Fruit fly (Drosophila melanogaster) whole organism, embryonic: ENCODE measurements around the gene CG32295.

Source experiments
- Atf3 ChIP-seq: fragments of 200-800 bp; sonication (Bioruptor generic); optimal IDR thresholded peaks from 3 replicates; lab custom pipeline; 2016; ENCODE audit warnings: missing biosample characterization, missing genetic modification characterization
- Bdp1 ChIP-seq: fragments of 200-800 bp; sonication (Bioruptor generic); optimal IDR thresholded peaks from 3 replicates; lab custom pipeline; 2016; ENCODE audit warnings: missing biosample characterization, missing genetic modification characterization
- CG11504 ChIP-seq: fragments of 200-800 bp; sonication (Bioruptor generic); optimal IDR thresholded peaks from 3 replicates; lab custom pipeline; 2019; ENCODE audit warnings: missing biosample characterization, mild to moderate bottlenecking, missing genetic modification characterization, moderate library complexity
- CG11696 ChIP-seq: fragments of 200-800 bp; sonication (Bioruptor generic); IDR thresholded peaks from 2 replicates; pipeline ENCODE4 v1.3.6; 2022; ENCODE audit warnings: missing biosample characterization, missing genetic modification characterization
- CG12155 ChIP-seq: fragments of 200-800 bp; sonication (Bioruptor generic); optimal IDR thresholded peaks from 3 replicates; lab custom pipeline; 2016; ENCODE audit warnings: missing biosample characterization, missing genetic modification characterization
- CG15696 ChIP-seq: fragments of 200-800 bp; sonication (Bioruptor generic); optimal IDR thresholded peaks from 2 replicates; lab custom pipeline; 2019; ENCODE audit warnings: missing biosample characterization, mild to moderate bottlenecking, missing genetic modification characterization, moderate library complexity
- CG16815 ChIP-seq: fragments of 200-800 bp; sonication (Bioruptor generic); optimal IDR thresholded peaks from 3 replicates; lab custom pipeline; 2017; ENCODE audit warnings: missing biosample characterization, mild to moderate bottlenecking, missing genetic modification characterization
- CG17385 ChIP-seq: fragments of 200-800 bp; sonication (Bioruptor generic); optimal IDR thresholded peaks from 3 replicates; lab custom pipeline; 2018; ENCODE audit warnings: missing biosample characterization, mild to moderate bottlenecking, missing genetic modification characterization
- CG18262 ChIP-seq: fragments of 200-800 bp; optimal IDR thresholded peaks from 3 replicates; lab custom pipeline; 2019; ENCODE audit warnings: missing biosample characterization, mild to moderate bottlenecking, missing genetic modification characterization, moderate library complexity
- CG2199 ChIP-seq: fragments of 200-800 bp; sonication (Bioruptor generic); IDR thresholded peaks from 3 replicates; pipeline ENCODE4 v1.3.6; 2022; ENCODE audit warnings: missing biosample characterization, missing genetic modification characterization
- CG2889 ChIP-seq: fragments of 200-800 bp; sonication (Bioruptor generic); IDR thresholded peaks from 3 replicates; pipeline ENCODE4 v1.3.6; 2022; ENCODE audit warnings: missing biosample characterization, missing genetic modification characterization
- CG34422 ChIP-seq: fragments of 200-800 bp; sonication (Bioruptor generic); IDR thresholded peaks from 3 replicates; pipeline ENCODE4 v1.3.6; 2022; ENCODE audit warnings: missing biosample characterization, missing genetic modification characterization
- CG4282 ChIP-seq: fragments of 200-800 bp; sonication (Bioruptor generic); optimal IDR thresholded peaks from 2 replicates; lab custom pipeline; 2016; ENCODE audit warnings: missing biosample characterization, missing genetic modification characterization
- CG43689 ChIP-seq: fragments of 200-800 bp; sonication (Bioruptor generic); IDR thresholded peaks from 2 replicates; pipeline ENCODE4 v1.3.6; 2022; ENCODE audit warnings: missing biosample characterization, missing genetic modification characterization
- CG4820 ChIP-seq: fragments of 200-800 bp; sonication (Bioruptor generic); optimal IDR thresholded peaks from 3 replicates; lab custom pipeline; 2016; ENCODE audit warnings: missing biosample characterization, missing genetic modification characterization
- CG6854 ChIP-seq: fragments of 200-800 bp; sonication (Bioruptor generic); optimal IDR thresholded peaks from 3 replicates; lab custom pipeline; 2017; ENCODE audit warnings: missing biosample characterization, mild to moderate bottlenecking, missing genetic modification characterization
- CG7357 ChIP-seq: fragments of 200-800 bp; sonication (Bioruptor generic); IDR thresholded peaks from 3 replicates; pipeline ENCODE4 v1.3.6; 2022; ENCODE audit warnings: missing biosample characterization, missing genetic modification characterization
- CG7556 ChIP-seq: fragments of 200-800 bp; sonication (Bioruptor generic); optimal IDR thresholded peaks from 2 replicates; lab custom pipeline; 2017; ENCODE audit warnings: missing biosample characterization, mild to moderate bottlenecking, missing genetic modification characterization
- CG8359 ChIP-seq: fragments of 200-800 bp; sonication (Bioruptor generic); optimal IDR thresholded peaks from 2 replicates; lab custom pipeline; 2017; ENCODE audit warnings: missing biosample characterization, mild to moderate bottlenecking, missing genetic modification characterization, borderline replicate concordance
- CG8388 ChIP-seq: fragments of 200-800 bp; sonication (Bioruptor generic); optimal IDR thresholded peaks from 2 replicates; lab custom pipeline; 2019; ENCODE audit warnings: missing biosample characterization, mild to moderate bottlenecking, missing genetic modification characterization, moderate library complexity
- CG9876 ChIP-seq: fragments of 200-800 bp; sonication (Bioruptor generic); optimal IDR thresholded peaks from 2 replicates; lab custom pipeline; 2016; ENCODE audit warnings: missing biosample characterization, missing genetic modification characterization
- CkIIα-i1 ChIP-seq: fragments of 200-800 bp; sonication (Bioruptor generic); IDR thresholded peaks from 2 replicates; pipeline ENCODE4 v1.3.6; 2022; ENCODE audit warnings: missing biosample characterization, missing genetic modification characterization
- D ChIP-seq, 2 experiments: fragments of 200-800 bp in 1 of 2; fragments of >200 bp in 1 of 2; sonication (Bioruptor generic) in 1 of 2; optimal IDR thresholded peaks; 2 replicates in 1 of 2; 3 replicates in 1 of 2; lab custom pipeline; 2017; ENCODE audit warnings: mild to moderate bottlenecking in 1 of 2, missing biosample characterization in 1 of 2, missing genetic modification characterization in 1 of 2, missing genetic modification reagents in 1 of 2
- Deaf1 ChIP-seq: fragments of 200-800 bp; optimal IDR thresholded peaks from 3 replicates; lab custom pipeline; 2019; ENCODE audit warnings: missing biosample characterization, mild to moderate bottlenecking, missing genetic modification characterization, moderate library complexity
- HmgZ ChIP-seq: fragments of 200-800 bp; sonication (Bioruptor generic); optimal IDR thresholded peaks from 2 replicates; lab custom pipeline; 2018; ENCODE audit warnings: missing biosample characterization, mild to moderate bottlenecking, missing genetic modification characterization
- Hr51 ChIP-seq, 2 experiments: fragments of 200-800 bp; sonication (Bioruptor generic); optimal IDR thresholded peaks; 2 replicates in 1 of 2; 3 replicates in 1 of 2; lab custom pipeline; 2016 to 2018; ENCODE audit warnings: missing biosample characterization in 2 of 2, missing genetic modification characterization in 2 of 2, mild to moderate bottlenecking in 1 of 2, moderate library complexity in 1 of 2
- Meics ChIP-seq: fragments of 200-800 bp; sonication (Bioruptor generic); optimal IDR thresholded peaks from 2 replicates; lab custom pipeline; 2017; ENCODE audit warnings: missing biosample characterization, mild to moderate bottlenecking, missing genetic modification characterization
- NC2α ChIP-seq: fragments of 200-800 bp; sonication (Bioruptor generic); optimal IDR thresholded peaks from 2 replicates; lab custom pipeline; 2016; ENCODE audit warnings: missing biosample characterization, missing genetic modification characterization
- Nf-YA ChIP-seq: fragments of 200-800 bp; sonication (Bioruptor generic); IDR thresholded peaks from 2 replicates; pipeline ENCODE4 v1.3.6; 2022; ENCODE audit warnings: missing biosample characterization, missing genetic modification characterization
- NfI ChIP-seq: fragments of 200-800 bp; sonication (Bioruptor generic); optimal IDR thresholded peaks from 3 replicates; lab custom pipeline; 2018; ENCODE audit warnings: missing biosample characterization, mild to moderate bottlenecking, missing genetic modification characterization, moderate library complexity
- PHDP ChIP-seq: fragments of 200-800 bp; sonication (Bioruptor generic); optimal IDR thresholded peaks from 3 replicates; lab custom pipeline; 2018; ENCODE audit warnings: missing biosample characterization, mild to moderate bottlenecking, missing genetic modification characterization, moderate library complexity
- Pdp1 ChIP-seq, 2 experiments: fragments of 200-800 bp; sonication (Bioruptor generic); optimal IDR thresholded peaks; 3 replicates each; lab custom pipeline; 2016; ENCODE audit warnings: missing biosample characterization in 2 of 2, missing genetic modification characterization in 2 of 2, mild to moderate bottlenecking in 1 of 2, moderate library complexity in 1 of 2
- amos ChIP-seq: fragments of 200-800 bp; sonication (Bioruptor generic); IDR thresholded peaks from 2 replicates; pipeline ENCODE4 v1.3.6; 2022; ENCODE audit warnings: missing biosample characterization, missing genetic modification characterization; ENCODE audit not compliant: partially characterized antibody
- ci ChIP-seq: fragments of 200-800 bp; sonication (Bioruptor generic); IDR thresholded peaks from 3 replicates; pipeline ENCODE4 v1.3.6; 2022; ENCODE audit warnings: missing biosample characterization, missing genetic modification characterization
- crc ChIP-seq: fragments of 200-800 bp; sonication (Bioruptor generic); optimal IDR thresholded peaks from 2 replicates; lab custom pipeline; 2016; ENCODE audit warnings: missing biosample characterization, missing genetic modification characterization
- gsb-n ChIP-seq: fragments of 200-800 bp; sonication (Bioruptor generic); optimal IDR thresholded peaks from 3 replicates; lab custom pipeline; 2018; ENCODE audit warnings: missing biosample characterization, mild to moderate bottlenecking, missing genetic modification characterization
- kay ChIP-seq: fragments of 200-800 bp; sonication (Bioruptor generic); optimal IDR thresholded peaks from 2 replicates; lab custom pipeline; 2016; ENCODE audit warnings: missing biosample characterization, missing genetic modification characterization
- lbe ChIP-seq: fragments of 200-800 bp; sonication (Bioruptor generic); optimal IDR thresholded peaks from 2 replicates; lab custom pipeline; 2016; ENCODE audit warnings: missing biosample characterization, mild to moderate bottlenecking, missing genetic modification characterization
- nerfin-1 ChIP-seq: fragments of 200-800 bp; sonication (Bioruptor generic); optimal IDR thresholded peaks from 3 replicates; lab custom pipeline; 2019; ENCODE audit warnings: missing biosample characterization, mild to moderate bottlenecking, missing genetic modification characterization, moderate library complexity
- pzg ChIP-seq: fragments of 200-800 bp; sonication (Bioruptor generic); optimal IDR thresholded peaks from 3 replicates; lab custom pipeline; 2018; ENCODE audit warnings: missing biosample characterization, mild to moderate bottlenecking, missing genetic modification characterization, moderate library complexity
- ro ChIP-seq: fragments of 200-800 bp; sonication (Bioruptor generic); IDR thresholded peaks from 2 replicates; pipeline ENCODE4 v1.3.6; 2022; ENCODE audit warnings: missing biosample characterization, missing genetic modification characterization
- salm ChIP-seq: fragments of 200-800 bp; sonication (Bioruptor generic); optimal IDR thresholded peaks from 2 replicates; lab custom pipeline; 2018; ENCODE audit warnings: missing biosample characterization, mild to moderate bottlenecking, missing genetic modification characterization
- schlank ChIP-seq: fragments of 200-800 bp; sonication (Bioruptor generic); optimal IDR thresholded peaks from 2 replicates; lab custom pipeline; 2018; ENCODE audit warnings: missing biosample characterization, mild to moderate bottlenecking, missing genetic modification characterization
- sens-2 ChIP-seq: fragments of 200-800 bp; sonication (Bioruptor generic); IDR thresholded peaks from 2 replicates; pipeline ENCODE4 v1.3.6; 2022; ENCODE audit warnings: missing biosample characterization, missing genetic modification characterization
- slbo ChIP-seq: fragments of 200-800 bp; sonication (Bioruptor generic); IDR thresholded peaks from 2 replicates; pipeline ENCODE4 v1.3.6; 2022; ENCODE audit warnings: missing biosample characterization, missing genetic modification characterization
- toy ChIP-seq: fragments of 200-800 bp; sonication (Bioruptor generic); IDR thresholded peaks from 2 replicates; pipeline ENCODE4 v1.3.6; 2022; ENCODE audit warnings: missing biosample characterization, missing genetic modification characterization
- trem ChIP-seq: fragments of 200-800 bp; optimal IDR thresholded peaks from 3 replicates; lab custom pipeline; 2019; ENCODE audit warnings: missing biosample characterization, mild to moderate bottlenecking, missing genetic modification characterization, moderate library complexity
- vvl ChIP-seq: fragments of 200-800 bp; sonication (Bioruptor generic); IDR thresholded peaks from 2 replicates; pipeline ENCODE4 v1.3.6; 2022; ENCODE audit warnings: missing biosample characterization, missing genetic modification characterization

Gene CG32295

dm6 chr3L:2531386-2532176 is 4.8 kb upstream of the CG32295 start (continued):
- peak; percentile 56 for TF ChIP-seq CG8388 (GFP tag; lab: Kevin White, UChicago)
- TF ChIP-seq PHDP (tag; lab: Kevin White, UChicago): peak; percentile 83
- TF ChIP-seq vvl (GFP tag; lab: Robert Waterston, UW): peak; percentile 86
- TF ChIP-seq nerfin-1: peak; percentile 77
- peak; percentile 68 for TF ChIP-seq CG6854
- peak; percentile 94 for TF ChIP-seq CG2199 (GFP tag; lab: Robert Waterston, UW)
- TF ChIP-seq HmgZ (tag; lab: Kevin White, UChicago): peak; percentile 80
- TF ChIP-seq CG7556 (GFP tag; lab: Kevin White, UChicago): peak; percentile 39
- 0 out of 2 replicates have a peak, but pooled peaks have one; percentile 6 for TF ChIP-seq ro
- TF ChIP-seq lbe (GFP tag; lab: Kevin White, UChicago): peak; percentile 65
- peak; percentile 77 for TF ChIP-seq Meics (GFP tag; lab: Kevin White, UChicago)
- peak; percentile 75 for TF ChIP-seq CG11504 (tag; lab: Kevin White, UChicago)
- TF ChIP-seq CG18262 (tag; lab: Kevin White, UChicago): peak; percentile 76
- peak; percentile 31; the same call in 1 of the 2 replicates for TF ChIP-seq sens-2 (GFP tag; lab: Robert Waterston, UW)
- TF ChIP-seq CG7357 (GFP tag; lab: Robert Waterston, UW): peak; percentile 47; the same call in 1 of the 3 replicates
- TF ChIP-seq D (optimal IDR thresholded peaks at IDR 0.05; lab: Kevin White, UChicago): no peak
- TF ChIP-seq D (GFP tag; optimal IDR thresholded peaks at IDR 0.05; lab: Kevin White, UChicago): peak; percentile 79
- peak; percentile 48; the same call in 1 of the 2 replicates for TF ChIP-seq CkIIα-i1 (GFP tag; lab: Robert Waterston, UW)
- peak; percentile 18; the same call in 1 of the 2 replicates for TF ChIP-seq CG43689 (GFP tag; lab: Robert Waterston, UW)
- TF ChIP-seq Bdp1 (GFP tag; lab: Kevin White, UChicago): peak; percentile 56
- peak; percentile 79 for TF ChIP-seq CG9876
- TF ChIP-seq CG17385 (GFP tag; lab: Kevin White, UChicago): peak; percentile 68
- peak; percentile 55 for TF ChIP-seq CG12155 (GFP tag; lab: Kevin White, UChicago)
- peak; percentile 91 for TF ChIP-seq ci (GFP tag; lab: Robert Waterston, UW)
- TF ChIP-seq Deaf1 (tag; lab: Kevin White, UChicago): peak; percentile 44
- TF ChIP-seq NfI (GFP tag; lab: Kevin White, UChicago): peak; percentile 59
- peak; percentile 44 for TF ChIP-seq pzg
- peak; percentile 50 to 70 for TF ChIP-seq Hr51 (GFP tag; optimal IDR thresholded peaks at IDR 0.05; lab: Kevin White, UChicago)
- TF ChIP-seq CG16815 (GFP tag; lab: Kevin White, UChicago): peak; percentile 54
- no peak for TF ChIP-seq Atf3 (GFP tag; lab: Kevin White, UChicago)
- TF ChIP-seq CG2889 (GFP tag; lab: Robert Waterston, UW): peak; percentile 51; the same call in 2 of the 3 replicates
- peak; percentile 3 to 56 for TF ChIP-seq Pdp1 (GFP tag; optimal IDR thresholded peaks at IDR 0.05; lab: Kevin White, UChicago)
- TF ChIP-seq crc: no peak
- peak; percentile 73 for TF ChIP-seq CG15696 (tag; lab: Kevin White, UChicago)
- TF ChIP-seq salm (tag; lab: Kevin White, UChicago): peak; percentile 82
- TF ChIP-seq toy: no peak
- peak; percentile 62 for TF ChIP-seq CG4820
- peak; percentile 45 for TF ChIP-seq trem (tag; lab: Kevin White, UChicago)
- no peak for TF ChIP-seq NC2α (GFP tag; lab: Kevin White, UChicago)
- TF ChIP-seq CG34422 (GFP tag; lab: Robert Waterston, UW): peak; percentile 76
- peak; percentile 78 for TF ChIP-seq gsb-n
- TF ChIP-seq Nf-YA (GFP tag; lab: Robert Waterston, UW): peak; percentile 63; the same call in 1 of the 2 replicates
- TF ChIP-seq amos (GFP tag; lab: Robert Waterston, UW): peak; percentile 35; the same call in 1 of the 2 replicates
- peak; percentile 93 for TF ChIP-seq slbo (GFP tag; lab: Robert Waterston, UW)
- TF ChIP-seq schlank (tag; lab: Kevin White, UChicago): peak; percentile 46
- peak; percentile 43 for TF ChIP-seq CG4282 (GFP tag; lab: Kevin White, UChicago)
- TF ChIP-seq CG8359 (GFP tag; lab: Kevin White, UChicago): no peak
- peak; percentile 68 for TF ChIP-seq CG11696 (GFP tag; lab: Robert Waterston, UW)
- TF ChIP-seq kay (GFP tag; lab: Kevin White, UChicago): no peak
